Worm (Caenorhabditis elegans) whole organism, late embryonic: ENCODE results near the gene C47G2.4.

ENCODE experiments used
- C38D4.7 ChIP-seq: fragments of 200-800 bp; sonication (Bioruptor generic); optimal IDR thresholded peaks from 2 replicates; lab custom pipeline; 2018; ENCODE audit warnings: mild to moderate bottlenecking, missing genetic modification characterization, moderate library complexity, missing compliant biosample characterization
- F13H6.1 ChIP-seq: sonication (generic microtip); optimal IDR thresholded peaks from 2 replicates; lab custom pipeline; 2016; ENCODE audit warnings: missing genetic modification characterization, missing compliant biosample characterization
- K02D7.2 ChIP-seq: sonication (generic microtip); optimal IDR thresholded peaks from 2 replicates; lab custom pipeline; 2017; ENCODE audit warnings: mild to moderate bottlenecking, missing genetic modification characterization, missing compliant biosample characterization
- K09A11.1 ChIP-seq: sonication (generic microtip); optimal IDR thresholded peaks from 2 replicates; lab custom pipeline; 2017; ENCODE audit warnings: antibody characterized with exemption, mild to moderate bottlenecking, missing genetic modification characterization, missing compliant biosample characterization; ENCODE audit not compliant: insufficient read depth
- T23F11.4 ChIP-seq: fragments of 200-800 bp; sonication (Bioruptor generic); optimal IDR thresholded peaks from 2 replicates; lab custom pipeline; 2018; ENCODE audit warnings: mild to moderate bottlenecking, missing genetic modification characterization, missing compliant biosample characterization
- Y22D7AL.16 ChIP-seq: sonication (generic microtip); optimal IDR thresholded peaks from 2 replicates; lab custom pipeline; 2016; ENCODE audit warnings: missing genetic modification characterization, missing compliant biosample characterization
- ceh-14 ChIP-seq: sonication (generic microtip); optimal IDR thresholded peaks from 2 replicates; lab custom pipeline; 2016; ENCODE audit warnings: missing genotype, missing genetic modification characterization, missing compliant biosample characterization
- ceh-18 ChIP-seq: sonication (generic microtip); optimal IDR thresholded peaks from 2 replicates; lab custom pipeline; 2016; ENCODE audit warnings: missing genetic modification characterization, missing compliant biosample characterization
- ceh-24 ChIP-seq: sonication (generic microtip); optimal IDR thresholded peaks from 2 replicates; lab custom pipeline; 2016; ENCODE audit warnings: mild to moderate bottlenecking, missing genetic modification characterization, missing compliant biosample characterization
- ceh-30 ChIP-seq: fragments of 150-350 bp; optimal IDR thresholded peaks from 2 replicates; lab custom pipeline; 2014; ENCODE audit warnings: missing biosample characterization, missing genetic modification characterization
- ceh-34 ChIP-seq: sonication (generic microtip); optimal IDR thresholded peaks from 2 replicates; lab custom pipeline; 2016; ENCODE audit warnings: mild to moderate bottlenecking, missing genetic modification characterization, missing compliant biosample characterization
- ceh-45 ChIP-seq: fragments of 200-800 bp; sonication (Bioruptor generic); IDR thresholded peaks from 2 replicates; pipeline ENCODE4 v1.3.6; 2022; ENCODE audit warnings: missing genetic modification reagents, missing genetic modification characterization, missing compliant biosample characterization
- ceh-48 ChIP-seq: sonication (generic microtip); optimal IDR thresholded peaks from 2 replicates; lab custom pipeline; 2016; ENCODE audit warnings: missing genetic modification characterization, inconsistent platforms, missing compliant biosample characterization
- ceh-6 ChIP-seq: fragments of 200-800 bp; sonication (Bioruptor generic); optimal IDR thresholded peaks from 2 replicates; lab custom pipeline; 2018; ENCODE audit warnings: mild to moderate bottlenecking, missing genetic modification characterization, missing compliant biosample characterization
- che-1 ChIP-seq: sonication (generic microtip); optimal IDR thresholded peaks from 2 replicates; lab custom pipeline; 2016; ENCODE audit warnings: mild to moderate bottlenecking, missing genetic modification characterization, missing compliant biosample characterization
- dve-1 ChIP-seq: sonication (generic microtip); optimal IDR thresholded peaks from 2 replicates; lab custom pipeline; 2017; ENCODE audit warnings: antibody characterized with exemption, mild to moderate bottlenecking, missing genetic modification characterization, missing compliant biosample characterization
- elt-4 ChIP-seq: sonication (generic microtip); optimal IDR thresholded peaks from 2 replicates; lab custom pipeline; 2016; ENCODE audit warnings: missing genetic modification characterization, missing compliant biosample characterization
- ets-4 ChIP-seq: sonication (generic microtip); optimal IDR thresholded peaks from 2 replicates; lab custom pipeline; 2016; ENCODE audit warnings: missing genetic modification characterization, missing compliant biosample characterization
- eyg-1 ChIP-seq: sonication (generic microtip); optimal IDR thresholded peaks from 2 replicates; lab custom pipeline; 2016; ENCODE audit warnings: missing genotype, missing genetic modification characterization, missing compliant biosample characterization
- fkh-10 ChIP-seq: fragments of 150-350 bp; optimal IDR thresholded peaks from 2 replicates; lab custom pipeline; 2014; ENCODE audit warnings: missing biosample characterization, missing genetic modification reagents, missing genetic modification characterization
- fkh-6 ChIP-seq: sonication (generic microtip); optimal IDR thresholded peaks from 2 replicates; lab custom pipeline; 2016; ENCODE audit warnings: missing genetic modification characterization, missing compliant biosample characterization
- gmeb-2 ChIP-seq: sonication (generic microtip); optimal IDR thresholded peaks from 2 replicates; lab custom pipeline; 2016; ENCODE audit warnings: missing genetic modification characterization, inconsistent platforms, missing compliant biosample characterization
- hlh-13 ChIP-seq: fragments of 200-800 bp; sonication (Bioruptor generic); optimal IDR thresholded peaks from 2 replicates; lab custom pipeline; 2018; ENCODE audit warnings: mild to moderate bottlenecking, missing genetic modification characterization, missing compliant biosample characterization
- hlh-15 ChIP-seq: sonication (generic microtip); optimal IDR thresholded peaks from 2 replicates; lab custom pipeline; 2016; ENCODE audit warnings: missing genetic modification characterization, missing compliant biosample characterization
- hlh-6 ChIP-seq: sonication (generic microtip); optimal IDR thresholded peaks from 2 replicates; lab custom pipeline; 2016; ENCODE audit warnings: missing genotype, missing genetic modification characterization, missing compliant biosample characterization
- madf-2 ChIP-seq: sonication (generic microtip); optimal IDR thresholded peaks from 2 replicates; lab custom pipeline; 2017; ENCODE audit warnings: missing genetic modification characterization, missing compliant biosample characterization
- mec-3 ChIP-seq: sonication (generic microtip); optimal IDR thresholded peaks from 2 replicates; lab custom pipeline; 2016; ENCODE audit warnings: borderline replicate concordance, missing genetic modification characterization, missing compliant biosample characterization
- nhr-11 ChIP-seq: fragments of 150-350 bp; optimal IDR thresholded peaks from 2 replicates; lab custom pipeline; 2014; ENCODE audit warnings: missing biosample characterization, missing genetic modification characterization
- nhr-232 ChIP-seq: sonication (generic microtip); optimal IDR thresholded peaks from 2 replicates; lab custom pipeline; 2016; ENCODE audit warnings: missing genetic modification characterization, missing compliant biosample characterization
- pag-3 ChIP-seq: sonication (generic microtip); optimal IDR thresholded peaks from 2 replicates; lab custom pipeline; 2016; ENCODE audit warnings: missing compliant biosample characterization, missing genetic modification characterization, borderline replicate concordance
- pax-1 ChIP-seq: fragments of 150-350 bp; optimal IDR thresholded peaks from 2 replicates; lab custom pipeline; 2014; ENCODE audit warnings: missing biosample characterization, missing genetic modification characterization
- pha-4 ChIP-seq: fragments of 150-350 bp; optimal IDR thresholded peaks from 2 replicates; lab custom pipeline; 2018; ENCODE audit warnings: missing biosample characterization, missing genetic modification reagents, missing genetic modification characterization
- ref-2 ChIP-seq: sonication (generic microtip); optimal IDR thresholded peaks from 2 replicates; lab custom pipeline; 2016; ENCODE audit warnings: missing genetic modification characterization, missing compliant biosample characterization
- rnt-1 ChIP-seq: sonication (generic microtip); optimal IDR thresholded peaks from 2 replicates; lab custom pipeline; 2016; ENCODE audit warnings: missing genetic modification characterization, missing compliant biosample characterization
- sdc-2 ChIP-seq: sonication (generic microtip); optimal IDR thresholded peaks from 2 replicates; lab custom pipeline; 2016; ENCODE audit warnings: missing genotype, missing genetic modification characterization, missing compliant biosample characterization
- syd-9 ChIP-seq: sonication (generic microtip); optimal IDR thresholded peaks from 2 replicates; lab custom pipeline; 2016; ENCODE audit warnings: mild to moderate bottlenecking, missing genetic modification characterization, moderate library complexity, missing compliant biosample characterization
- ttx-3 ChIP-seq: sonication (generic microtip); optimal IDR thresholded peaks from 2 replicates; lab custom pipeline; 2016; ENCODE audit warnings: missing genetic modification reagents, missing genetic modification characterization, missing compliant biosample characterization
- unc-42 ChIP-seq: sonication (generic microtip); optimal IDR thresholded peaks from 2 replicates; lab custom pipeline; 2016; ENCODE audit warnings: missing genotype, missing genetic modification characterization, missing compliant biosample characterization
- unc-55 ChIP-seq: sonication (generic microtip); optimal IDR thresholded peaks from 2 replicates; lab custom pipeline; 2017; ENCODE audit warnings: missing biosample characterization, missing genetic modification reagents, missing genetic modification characterization
- unc-86 ChIP-seq: sonication (generic microtip); optimal IDR thresholded peaks from 2 replicates; lab custom pipeline; 2016; ENCODE audit warnings: missing genetic modification characterization, missing compliant biosample characterization
- zip-5 ChIP-seq: sonication (generic microtip); optimal IDR thresholded peaks from 2 replicates; lab custom pipeline; 2016; ENCODE audit warnings: missing genetic modification characterization, missing compliant biosample characterization

C47G2.4 gene

DNA sequence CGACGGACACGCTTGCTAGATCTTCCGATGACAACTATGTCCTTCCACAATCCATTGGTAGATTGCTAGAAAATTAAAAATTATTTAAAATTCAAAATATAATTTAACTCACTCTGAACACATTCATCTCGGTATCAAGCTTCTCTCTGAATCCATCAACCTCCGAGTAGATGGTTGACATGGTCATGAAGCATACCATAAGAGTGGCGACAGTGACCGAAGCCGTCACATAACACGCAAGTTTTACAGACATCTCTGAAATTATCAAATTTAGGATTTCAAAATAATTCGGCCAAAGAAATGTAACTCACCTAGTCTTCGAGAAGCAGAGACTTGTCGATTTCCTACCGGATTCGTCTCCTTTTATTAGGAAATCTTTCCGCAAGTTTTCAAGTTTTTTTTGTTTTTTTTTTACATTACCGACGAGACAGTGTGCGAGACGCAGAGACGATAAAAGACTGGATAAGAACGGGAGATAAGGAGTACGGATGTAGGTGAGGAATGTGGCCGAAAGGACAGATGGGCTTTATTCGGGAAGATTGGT, 44.2 kb upstream of the C47G2.4 start, which contains the start of gene sqt-1:
Gene sqt-1 (minus strand): TSS at position 341 of the 544 bp plus-strand sequence.
- TF ChIP-seq K02D7.2 (no peak), syd-9 (no peak), fkh-6 (tag; lab: Kevin White, UChicago) (no peak), ceh-48 (tag; lab: Kevin White, UChicago) (no peak), unc-55 (no peak), elt-4 (no peak), nhr-232 (tag; lab: Kevin White, UChicago) (no peak), zip-5 (tag; lab: Kevin White, UChicago) (no peak), sdc-2 (tag; lab: Kevin White, UChicago) (no peak), hlh-13 (GFP tag; lab: Kevin White, UChicago) (no peak), ttx-3 (tag; lab: Kevin White, UChicago) (no peak), mec-3 (tag; lab: Kevin White, UChicago) (no peak), dve-1 (tag; lab: Kevin White, UChicago) (no peak), ets-4 (tag; lab: Kevin White, UChicago) (no peak)

DNA sequence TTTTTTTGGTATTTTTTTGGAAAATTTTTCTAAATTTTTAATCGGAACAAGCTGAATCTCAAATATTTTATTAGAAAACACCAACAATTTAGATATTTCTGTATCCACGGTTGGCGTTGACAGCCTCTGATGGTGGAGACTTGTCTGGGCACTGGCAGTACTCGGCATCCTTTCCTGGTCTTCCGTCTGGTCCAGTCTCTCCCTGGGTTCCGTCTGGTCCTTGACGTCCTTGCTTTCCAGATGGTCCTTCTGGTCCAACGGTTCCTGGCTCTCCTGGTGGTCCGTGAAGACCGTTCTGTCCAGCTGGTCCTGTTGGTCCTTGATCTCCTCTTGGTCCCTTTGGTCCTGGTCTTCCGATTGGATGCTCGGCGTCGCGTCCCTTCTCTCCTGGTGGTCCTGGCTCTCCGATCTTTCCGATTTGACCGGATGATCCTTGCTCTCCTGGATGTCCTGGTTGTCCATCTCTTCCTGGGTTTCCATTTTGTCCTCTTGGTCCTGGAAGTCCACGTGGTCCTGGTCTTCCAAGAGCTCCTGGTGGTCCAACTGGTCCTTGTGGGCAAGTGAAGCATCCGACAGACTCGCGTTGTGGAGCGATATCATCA, 43.3 kb upstream of the C47G2.4 start:
- TF ChIP-seq unc-86 (tag; lab: Kevin White, UChicago) = no peak
- TF ChIP-seq fkh-6 (tag; lab: Kevin White, UChicago) = no peak
- no peak for TF ChIP-seq pax-1
- TF ChIP-seq C38D4.7 = no peak
- no peak for TF ChIP-seq fkh-10 (GFP tag; lab: Kevin White, UChicago)
- no peak for TF ChIP-seq ceh-30
- no peak for TF ChIP-seq ref-2
- no peak for TF ChIP-seq hlh-6
- no peak for TF ChIP-seq pag-3 (tag; lab: Kevin White, UChicago)
- TF ChIP-seq K09A11.1 (tag; lab: Kevin White, UChicago) = no peak
- no peak for TF ChIP-seq hlh-15 (tag; lab: Kevin White, UChicago)
- no peak for TF ChIP-seq ceh-14 (tag; lab: Kevin White, UChicago)
- TF ChIP-seq unc-42 (tag; lab: Kevin White, UChicago) = no peak
- TF ChIP-seq ceh-45 (GFP tag; lab: Robert Waterston, UW) = no peak
- TF ChIP-seq F13H6.1 (tag; lab: Kevin White, UChicago) = no peak

DNA sequence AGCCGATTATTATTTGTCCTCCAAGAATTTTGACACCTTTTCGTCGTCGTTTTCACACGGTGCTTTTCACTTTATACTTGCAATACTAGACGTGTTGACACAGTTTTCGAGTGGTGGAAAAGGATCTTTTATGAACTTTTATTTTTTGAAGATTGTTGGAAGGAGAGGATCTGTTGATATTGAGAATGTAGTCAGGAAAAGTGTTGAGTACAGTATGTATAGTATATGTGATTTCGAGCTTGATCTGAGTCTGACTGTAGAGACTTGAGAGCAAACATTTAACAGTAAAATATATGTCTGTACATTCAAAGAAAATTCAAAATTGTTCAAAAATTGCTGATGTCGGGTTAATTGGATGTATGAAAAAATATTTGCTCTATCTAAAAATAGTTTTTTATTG, 42.8 kb upstream of the C47G2.4 start:
- TF ChIP-seq gmeb-2 (tag; lab: Kevin White, UChicago) (no peak), elt-4 (no peak), ceh-24 (no peak), ceh-34 (tag; lab: Kevin White, UChicago) (no peak), pha-4 (tag; lab: Kevin White, UChicago) (no peak), Y22D7AL.16 (tag; lab: Kevin White, UChicago) (no peak), ttx-3 (tag; lab: Kevin White, UChicago) (no peak), nhr-11 (tag; lab: Kevin White, UChicago) (no peak), T23F11.4 (no peak), nhr-232 (tag; lab: Kevin White, UChicago) (no peak), che-1 (tag; lab: Kevin White, UChicago) (no peak), fkh-10 (GFP tag; lab: Kevin White, UChicago) (no peak), madf-2 (no peak), eyg-1 (tag; lab: Kevin White, UChicago) (no peak), ceh-6 (no peak), ceh-18 (tag; lab: Kevin White, UChicago) (no peak), ref-2 (no peak), rnt-1 (tag; lab: Kevin White, UChicago) (no peak), F13H6.1 (tag; lab: Kevin White, UChicago) (no peak), mec-3 (tag; lab: Kevin White, UChicago) (no peak)
